Fruit fly (Drosophila melanogaster) whole organism, embryonic: ENCODE measurements around the gene SamDC.
A peak's percentile ranks its signal among the peaks of the same experiment; 100 is the strongest.

Experiments
- Aef1 ChIP-seq: fragments of 200-800 bp; sonication (Bioruptor generic); IDR thresholded peaks from 3 replicates; pipeline ENCODE4 v1.3.6; 2022; ENCODE audit warnings: missing biosample characterization, missing genetic modification characterization
- Awh ChIP-seq: fragments of 200-800 bp; sonication (Bioruptor generic); IDR thresholded peaks from 2 replicates; pipeline ENCODE4, ENCODE4 v1.3.6; 2022; ENCODE audit warnings: missing biosample characterization, missing genetic modification characterization
- Bteb2 ChIP-seq: fragments of 200-800 bp; sonication (Bioruptor generic); optimal IDR thresholded peaks from 2 replicates; lab custom pipeline; 2016; ENCODE audit warnings: missing biosample characterization, missing genetic modification characterization
- CG10267 ChIP-seq: fragments of 200-800 bp; sonication (Bioruptor generic); optimal IDR thresholded peaks from 2 replicates; lab custom pipeline; 2018; ENCODE audit warnings: missing biosample characterization, mild to moderate bottlenecking, missing genetic modification characterization, moderate library complexity
- CG12155 ChIP-seq: fragments of 200-800 bp; sonication (Bioruptor generic); optimal IDR thresholded peaks from 3 replicates; lab custom pipeline; 2016; ENCODE audit warnings: missing biosample characterization, missing genetic modification characterization
- CG12299 ChIP-seq: fragments of 200-800 bp; sonication (Bioruptor generic); optimal IDR thresholded peaks from 2 replicates; lab custom pipeline; 2018; ENCODE audit warnings: missing biosample characterization, mild to moderate bottlenecking, missing genetic modification characterization
- CG1603 ChIP-seq: fragments of 200-800 bp; sonication (Bioruptor generic); optimal IDR thresholded peaks from 2 replicates; lab custom pipeline; 2019; ENCODE audit warnings: missing biosample characterization, mild to moderate bottlenecking, missing genetic modification characterization, moderate library complexity
- CG18011 ChIP-seq: fragments of 200-800 bp; sonication (Bioruptor generic); optimal IDR thresholded peaks from 2 replicates; lab custom pipeline; 2017; ENCODE audit warnings: missing biosample characterization, missing genetic modification characterization, mild to moderate bottlenecking, moderate library complexity, missing genotype
- CG2116 ChIP-seq: fragments of 200-800 bp; sonication (Bioruptor generic); optimal IDR thresholded peaks from 3 replicates; lab custom pipeline; 2018; ENCODE audit warnings: missing biosample characterization, mild to moderate bottlenecking, missing genetic modification characterization
- CG2129 ChIP-seq: fragments of 200-800 bp; sonication (Bioruptor generic); IDR thresholded peaks from 2 replicates; pipeline ENCODE4 v1.3.6; 2022; ENCODE audit warnings: missing biosample characterization, missing genetic modification characterization; ENCODE audit not compliant: partially characterized antibody
- CG30431 ChIP-seq: fragments of 200-800 bp; sonication (Bioruptor generic); optimal IDR thresholded peaks from 2 replicates; lab custom pipeline; 2017; ENCODE audit warnings: missing biosample characterization, missing genetic modification characterization
- CG3065 ChIP-seq: fragments of 200-800 bp; sonication (Bioruptor generic); optimal IDR thresholded peaks from 2 replicates; lab custom pipeline; 2016; ENCODE audit warnings: missing biosample characterization, missing genetic modification characterization
- CG31388 ChIP-seq: fragments of 200-800 bp; sonication (Bioruptor generic); optimal IDR thresholded peaks from 2 replicates; lab custom pipeline; 2016; ENCODE audit warnings: missing biosample characterization, missing genetic modification characterization
- CG6254 ChIP-seq: fragments of 200-800 bp; sonication (Bioruptor generic); optimal IDR thresholded peaks from 3 replicates; lab custom pipeline; 2017; ENCODE audit warnings: mild to moderate bottlenecking, missing biosample characterization, missing genetic modification reagents, missing genetic modification characterization
- CG7357 ChIP-seq: fragments of 200-800 bp; sonication (Bioruptor generic); IDR thresholded peaks from 3 replicates; pipeline ENCODE4 v1.3.6; 2022; ENCODE audit warnings: missing biosample characterization, missing genetic modification characterization
- CG7786 ChIP-seq: fragments of 200-800 bp; sonication (Bioruptor generic); optimal IDR thresholded peaks from 2 replicates; lab custom pipeline; 2016; ENCODE audit warnings: missing biosample characterization, missing genetic modification characterization
- CG7928 ChIP-seq: fragments of 200-800 bp; sonication (Bioruptor generic); optimal IDR thresholded peaks from 2 replicates; lab custom pipeline; 2017; ENCODE audit warnings: missing biosample characterization, mild to moderate bottlenecking, missing genetic modification characterization
- CG8944 ChIP-seq: fragments of 200-800 bp; sonication (Bioruptor generic); optimal IDR thresholded peaks from 3 replicates; lab custom pipeline; 2016; ENCODE audit warnings: missing biosample characterization, missing genetic modification characterization
- CHES-1-like ChIP-seq: fragments of 200-800 bp; sonication (Bioruptor generic); optimal IDR thresholded peaks from 2 replicates; lab custom pipeline; 2016; ENCODE audit warnings: missing biosample characterization, missing genetic modification characterization
- CkIIα-i1 ChIP-seq: fragments of 200-800 bp; sonication (Bioruptor generic); IDR thresholded peaks from 2 replicates; pipeline ENCODE4 v1.3.6; 2022; ENCODE audit warnings: missing biosample characterization, missing genetic modification characterization
- Dp ChIP-seq: fragments of 200-800 bp; sonication (Bioruptor generic); optimal IDR thresholded peaks from 2 replicates; lab custom pipeline; 2018; ENCODE audit warnings: missing biosample characterization, mild to moderate bottlenecking, missing genetic modification characterization, moderate library complexity
- Fer3 ChIP-seq: fragments of 200-800 bp; sonication (Bioruptor generic); optimal IDR thresholded peaks from 2 replicates; lab custom pipeline; 2018; ENCODE audit warnings: missing biosample characterization, mild to moderate bottlenecking, missing genetic modification characterization, moderate library complexity
- HmgD ChIP-seq: fragments of 200-800 bp; sonication (Bioruptor generic); optimal IDR thresholded peaks from 3 replicates; lab custom pipeline; 2016; ENCODE audit warnings: missing biosample characterization, missing genetic modification characterization
- Max ChIP-seq: fragments of 200-800 bp; sonication (Bioruptor generic); optimal IDR thresholded peaks from 2 replicates; lab custom pipeline; 2016; ENCODE audit warnings: missing biosample characterization, mild to moderate bottlenecking, missing genetic modification characterization
- Nf-YB ChIP-seq: fragments of 200-800 bp; sonication (Bioruptor generic); optimal IDR thresholded peaks from 3 replicates; lab custom pipeline; 2019; ENCODE audit warnings: missing biosample characterization, mild to moderate bottlenecking, missing genetic modification characterization, moderate library complexity
- Nf-YC ChIP-seq: fragments of 200-800 bp; optimal IDR thresholded peaks from 3 replicates; lab custom pipeline; 2019; ENCODE audit warnings: missing biosample characterization, mild to moderate bottlenecking, missing genetic modification characterization, moderate library complexity
- Sry-δ ChIP-seq: fragments of 200-800 bp; sonication (Bioruptor generic); optimal IDR thresholded peaks from 2 replicates; lab custom pipeline; 2016; ENCODE audit warnings: missing biosample characterization, missing genetic modification characterization
- Trl ChIP-seq, 3 experiments: fragments of >200 bp in 2 of 3; fragments of 200-800 bp in 1 of 3; sonication (Bioruptor generic) in 1 of 3; optimal IDR thresholded peaks; 2 replicates in 1 of 3; 3 replicates in 2 of 3; lab custom pipeline; 2016 to 2017; ENCODE audit warnings: missing biosample characterization in 1 of 3, missing genetic modification characterization in 1 of 3
- Xrp1 ChIP-seq: fragments of 200-800 bp; sonication (Bioruptor generic); IDR thresholded peaks from 2 replicates; pipeline ENCODE4 v1.3.6; 2022; ENCODE audit warnings: missing biosample characterization, missing genetic modification characterization
- al ChIP-seq: fragments of 200-800 bp; sonication (Bioruptor generic); IDR thresholded peaks from 2 replicates; pipeline ENCODE4 v1.3.6; 2022; ENCODE audit warnings: missing biosample characterization, missing genetic modification characterization
- ash1 ChIP-seq: fragments of 200-800 bp; sonication (Bioruptor generic); optimal IDR thresholded peaks from 2 replicates; lab custom pipeline; 2018; ENCODE audit warnings: missing biosample characterization, mild to moderate bottlenecking, missing genetic modification characterization
- dimm ChIP-seq: fragments of 200-800 bp; sonication (Bioruptor generic); IDR thresholded peaks from 2 replicates; pipeline ENCODE4 v1.3.6; 2022; ENCODE audit warnings: missing biosample characterization, missing genetic modification characterization
- dm ChIP-seq: fragments of 200-800 bp; sonication (Bioruptor generic); optimal IDR thresholded peaks from 3 replicates; lab custom pipeline; 2016; ENCODE audit warnings: missing biosample characterization, missing genetic modification characterization
- dpn ChIP-seq, 2 experiments: fragments of 200-800 bp; sonication (Bioruptor generic); optimal IDR thresholded peaks; 3 replicates each; lab custom pipeline; 2016; ENCODE audit warnings: missing biosample characterization in 2 of 2, missing genetic modification characterization in 2 of 2
- emc ChIP-seq: fragments of 200-800 bp; sonication (Bioruptor generic); optimal IDR thresholded peaks from 2 replicates; lab custom pipeline; 2016; ENCODE audit warnings: missing biosample characterization, missing genetic modification characterization
- eve ChIP-seq, 2 experiments: fragments of >200 bp; optimal IDR thresholded peaks; 2 replicates each; lab custom pipeline; 2017; ENCODE audit warnings: missing biosample characterization in 2 of 2, missing genetic modification characterization in 2 of 2
- gro ChIP-seq: fragments of 200-800 bp; sonication (Bioruptor generic); optimal IDR thresholded peaks from 2 replicates; lab custom pipeline; 2016; ENCODE audit warnings: missing biosample characterization, missing genetic modification characterization
- lmd ChIP-seq: fragments of 200-800 bp; sonication (Bioruptor generic); IDR thresholded peaks from 2 replicates; pipeline ENCODE4 v1.3.6; 2022; ENCODE audit warnings: missing biosample characterization, missing genetic modification characterization
- lov ChIP-seq, 2 experiments: fragments of 200-800 bp in 1 of 2; fragments of >200 bp in 1 of 2; sonication (Bioruptor generic) in 1 of 2; IDR thresholded peaks in 1 of 2; optimal IDR thresholded peaks in 1 of 2; 2 replicates in 1 of 2; 3 replicates in 1 of 2; pipeline versions ENCODE4 v1.3.6 to Lab custom; 2017 to 2022; ENCODE audit warnings: missing biosample characterization in 1 of 2, missing genetic modification characterization in 1 of 2
- nmo ChIP-seq: fragments of 200-800 bp; sonication (Bioruptor generic); optimal IDR thresholded peaks from 2 replicates; lab custom pipeline; 2018; ENCODE audit warnings: missing biosample characterization, mild to moderate bottlenecking, missing genetic modification characterization, moderate library complexity
- peb ChIP-seq: fragments of 200-800 bp; sonication (Bioruptor generic); IDR thresholded peaks from 2 replicates; pipeline ENCODE4 v1.3.6; 2022; ENCODE audit warnings: missing biosample characterization, missing genetic modification characterization
- pros ChIP-seq: fragments of 200-800 bp; sonication (Bioruptor generic); optimal IDR thresholded peaks from 3 replicates; lab custom pipeline; 2019; ENCODE audit warnings: missing biosample characterization, mild to moderate bottlenecking, missing genetic modification characterization, moderate library complexity
- ranshi ChIP-seq: fragments of 200-800 bp; sonication (Bioruptor generic); IDR thresholded peaks from 2 replicates; pipeline ENCODE4 v1.3.6; 2022; ENCODE audit warnings: missing biosample characterization, missing genetic modification characterization
- rib ChIP-seq: fragments of 200-800 bp; sonication (Bioruptor generic); IDR thresholded peaks from 2 replicates; pipeline ENCODE4 v1.3.6; 2022; ENCODE audit warnings: missing biosample characterization, missing genetic modification characterization
- seq ChIP-seq: fragments of 200-800 bp; sonication (Bioruptor generic); IDR thresholded peaks from 2 replicates; pipeline ENCODE4 v1.3.6; 2022; ENCODE audit warnings: missing biosample characterization, missing genetic modification characterization
- sqz ChIP-seq: fragments of 200-800 bp; sonication (Bioruptor generic); optimal IDR thresholded peaks from 3 replicates; lab custom pipeline; 2018; ENCODE audit warnings: missing biosample characterization, mild to moderate bottlenecking, missing genetic modification characterization
- stc ChIP-seq: fragments of 200-800 bp; sonication (Bioruptor generic); IDR thresholded peaks from 2 replicates; pipeline ENCODE4 v1.3.6; 2022; ENCODE audit warnings: missing biosample characterization, missing genetic modification characterization
- zfh1 ChIP-seq: fragments of 200-800 bp; sonication (Bioruptor generic); IDR thresholded peaks from 3 replicates; pipeline ENCODE4 v1.3.6; 2022; ENCODE audit warnings: missing biosample characterization, missing genetic modification characterization

SamDC gene

DNA sequence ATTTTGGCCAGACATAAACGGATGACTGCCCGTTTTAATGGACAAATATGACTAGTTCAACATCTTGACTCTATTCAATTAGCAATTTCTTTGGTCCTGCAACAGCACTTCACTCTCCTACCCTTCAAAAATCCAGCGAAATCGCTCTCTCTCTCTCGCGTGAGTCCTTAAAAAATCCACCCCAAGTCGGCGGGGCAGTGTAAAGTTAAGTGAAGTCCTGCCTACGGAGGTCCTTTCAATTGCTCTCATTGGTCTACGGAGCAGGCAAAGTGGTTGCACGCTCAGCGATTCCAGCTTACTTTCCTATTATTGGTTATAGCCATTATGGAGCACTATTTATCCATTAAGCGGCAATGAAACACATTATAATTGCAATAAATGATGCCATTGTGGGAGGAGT is 14.6 kb downstream of the SamDC start, which contains the start of gene CG34367:
Gene CG34367 (minus strand): TSS at position 35 of the 400 bp plus-strand sequence.
- TF ChIP-seq CkIIα-i1 (no peak), Trl (optimal IDR thresholded peaks at IDR 0.05; lab: Kevin White, UChicago) (peak; percentile 45 to 50), Trl (GFP tag; optimal IDR thresholded peaks at IDR 0.05; lab: Kevin White, UChicago) (no peak), seq (peak; percentile 67; the same call in 1 of the 2 replicates), Nf-YC (tag; lab: Kevin White, UChicago) (peak; percentile 97), nmo (GFP tag; lab: Kevin White, UChicago) (no peak), pros (GFP tag; lab: Kevin White, UChicago) (peak; percentile 86), Nf-YB (GFP tag; lab: Kevin White, UChicago) (peak; percentile 96)

DNA sequence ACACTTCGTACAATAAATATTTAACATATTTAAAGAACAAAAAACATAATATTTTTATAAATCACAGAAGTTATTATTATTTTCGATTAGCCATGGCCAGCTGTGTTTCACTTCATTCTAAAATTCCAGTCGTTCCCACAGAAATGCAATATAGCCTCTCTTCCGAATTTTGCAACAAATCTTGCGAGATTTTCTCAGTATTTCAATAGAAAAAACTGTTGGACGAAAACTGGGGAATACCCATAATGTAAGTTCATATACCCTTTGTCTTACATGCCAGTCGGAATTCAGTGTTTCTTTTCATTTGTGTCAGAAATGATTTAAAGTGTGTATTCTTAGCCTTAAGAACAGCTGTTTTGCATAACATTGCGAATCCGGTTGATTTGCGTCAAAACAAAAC is 17.3 kb downstream of the SamDC start, which contains the start of the genes CtsL4 and ClpP:
Gene CtsL4 (minus strand): TSS at position 90 of the 400 bp plus-strand sequence.
Gene ClpP (plus strand): TSS at position 288 of the 400 bp plus-strand sequence.
- TF ChIP-seq CG7786 (GFP tag; lab: Kevin White, UChicago) (peak; percentile 11), CG8944 (GFP tag; lab: Kevin White, UChicago) (peak; percentile 20), gro (GFP tag; lab: Kevin White, UChicago) (no peak), lmd (GFP tag; lab: Robert Waterston, UW) (no peak), CG7357 (GFP tag; lab: Robert Waterston, UW) (peak; percentile 39; the same call in 2 of the 3 replicates), dimm (no peak), HmgD (GFP tag; lab: Kevin White, UChicago) (peak; percentile 57), CG12155 (GFP tag; lab: Kevin White, UChicago) (peak; percentile 32), CG18011 (GFP tag; lab: Kevin White, UChicago) (no peak), eve (GFP tag; optimal IDR thresholded peaks at IDR 0.05; lab: Kevin White, UChicago) (no peak), CHES-1-like (GFP tag; lab: Kevin White, UChicago) (peak; percentile 46), Aef1 (GFP tag; lab: Robert Waterston, UW) (peak; percentile 40; the same call in 1 of the 3 replicates), CG2116 (GFP tag; lab: Kevin White, UChicago) (peak; percentile 65), peb (GFP tag; lab: Robert Waterston, UW) (no peak), CG6254 (no peak), CG12299 (tag; lab: Kevin White, UChicago) (peak; percentile 39), stc (0 out of 2 replicates have a peak, but pooled peaks have one; percentile 23), Bteb2 (peak; percentile 24), Awh (no peak), Fer3 (peak; percentile 26), ranshi (GFP tag; lab: Robert Waterston, UW) (no peak), Nf-YC (tag; lab: Kevin White, UChicago) (peak; percentile 49), al (GFP tag; lab: Robert Waterston, UW) (no peak), zfh1 (GFP tag; lab: Robert Waterston, UW) (peak; percentile 25; the same call in 1 of the 3 replicates), ash1 (GFP tag; lab: Kevin White, UChicago) (no peak), CG1603 (tag; lab: Kevin White, UChicago) (peak; percentile 100), rib (GFP tag; lab: Robert Waterston, UW) (peak; percentile 83), CG2129 (GFP tag; lab: Robert Waterston, UW) (no peak), Xrp1 (peak; percentile 33; the same call in 1 of the 2 replicates), CG7928 (GFP tag; lab: Kevin White, UChicago) (no peak), CG31388 (no peak), emc (GFP tag; lab: Kevin White, UChicago) (no peak), CkIIα-i1 (no peak), CG10267 (tag; lab: Kevin White, UChicago) (peak; percentile 32), Sry-δ (peak; percentile 43), CG3065 (no peak), Max (GFP tag; lab: Kevin White, UChicago) (peak; percentile 20), dm (no peak), dpn (GFP tag; optimal IDR thresholded peaks at IDR 0.05; lab: Kevin White, UChicago) (peak; percentile 53 to 67), Dp (GFP tag; lab: Kevin White, UChicago) (peak; percentile 5), sqz (GFP tag; lab: Kevin White, UChicago) (no peak), CG30431 (no peak), lov (optimal IDR thresholded peaks at IDR 0.05; lab: Kevin White, UChicago) (no peak), lov (GFP tag; IDR thresholded peaks at IDR 0.05; lab: Robert Waterston, UW) (0 out of 3 replicates have a peak, but pooled peaks have one; percentile 9)
